Fruit fly (Drosophila melanogaster): Measurements from ENCODE around the gene Ge-1.

Gene Ge-1

dm6 chr2L:11100516-11101061 lies at the start of gene Ge-1 (continued):
- TF ChIP-seq CG9215 (GFP tag; IDR thresholded peaks at IDR 0.05), result no peak
- no peak for TF ChIP-seq CG31388 (GFP tag; optimal IDR thresholded peaks at IDR 0.05)
- no peak for TF ChIP-seq CG12744 (GFP tag; optimal IDR thresholded peaks at IDR 0.05)
- TF ChIP-seq Med (GFP tag), result peak; percentile 76
- no peak for TF ChIP-seq Ravus (GFP tag; IDR thresholded peaks at IDR 0.05)
- TF ChIP-seq CG2116 (GFP tag; optimal IDR thresholded peaks at IDR 0.05), result peak; percentile 67
- TF ChIP-seq CG8089 (GFP tag; optimal IDR thresholded peaks at IDR 0.05), result no peak
- TF ChIP-seq usp (GFP tag; optimal IDR thresholded peaks at IDR 0.05), result no peak
- no peak for TF ChIP-seq CG4730 (GFP tag; IDR thresholded peaks at IDR 0.05)
- no peak for TF ChIP-seq dpn (GFP tag; optimal IDR thresholded peaks at IDR 0.05)
- TF ChIP-seq Ada2b (GFP tag; IDR thresholded peaks at IDR 0.05), result no peak
- TF ChIP-seq chn (GFP tag; optimal IDR thresholded peaks at IDR 0.05), result no peak
- no peak for TF ChIP-seq CG10462 (GFP tag; optimal IDR thresholded peaks at IDR 0.05)
- no peak for TF ChIP-seq CG1603 (tag; optimal IDR thresholded peaks at IDR 0.05)
- peak; percentile 69 for TF ChIP-seq CG13287 (GFP tag; IDR thresholded peaks at IDR 0.05; ENCODE audit: partially characterized antibody)
- no peak for TF ChIP-seq CG8478 (optimal IDR thresholded peaks at IDR 0.05)
- TF ChIP-seq CG11695 (GFP tag; IDR thresholded peaks at IDR 0.05), result no peak
- no peak for TF ChIP-seq CG9437 (GFP tag; optimal IDR thresholded peaks at IDR 0.05)
- TF ChIP-seq CG8388 (GFP tag; optimal IDR thresholded peaks at IDR 0.05), result no peak
- no peak for TF ChIP-seq sr (GFP tag; IDR thresholded peaks at IDR 0.05)
- no peak for TF ChIP-seq scrt (GFP tag; optimal IDR thresholded peaks at IDR 0.05)
- TF ChIP-seq CG13123 (GFP tag; optimal IDR thresholded peaks at IDR 0.05), result no peak
- TF ChIP-seq YL-1 (GFP tag; optimal IDR thresholded peaks at IDR 0.05), result no peak
- TF ChIP-seq seq (GFP tag; IDR thresholded peaks at IDR 0.05), result no peak
- peak; percentile 49; the same call in 1 of the 2 replicates for TF ChIP-seq unc-4 (GFP tag; IDR thresholded peaks at IDR 0.05; ENCODE audit: partially characterized antibody)
- no peak for TF ChIP-seq CG8359 (GFP tag; optimal IDR thresholded peaks at IDR 0.05; ENCODE audit: borderline replicate concordance)
- peak; percentile 57 for TF ChIP-seq Bgb (GFP tag; IDR thresholded peaks at IDR 0.05; ENCODE audit: partially characterized antibody)
- TF ChIP-seq CG11560 (tag; IDR thresholded peaks at IDR 0.05), result no peak
- TF ChIP-seq fd3F (GFP tag; optimal IDR thresholded peaks at IDR 0.05), result no peak
- no peak for TF ChIP-seq CG5953 (GFP tag; IDR thresholded peaks at IDR 0.05)
- TF ChIP-seq pho (GFP tag; optimal IDR thresholded peaks at IDR 0.05), result no peak
- TF ChIP-seq CG17802 (tag; optimal IDR thresholded peaks at IDR 0.05), result no peak
- no peak for TF ChIP-seq CG1024 (GFP tag; IDR thresholded peaks at IDR 0.05)
- no peak for TF ChIP-seq zfh1 (GFP tag; IDR thresholded peaks at IDR 0.05)
- no peak for TF ChIP-seq CG15073 (GFP tag; optimal IDR thresholded peaks at IDR 0.05)
- peak; percentile 58 for TF ChIP-seq amos (GFP tag; IDR thresholded peaks at IDR 0.05; ENCODE audit: partially characterized antibody)
- TF ChIP-seq CG1647 (GFP tag; optimal IDR thresholded peaks at IDR 0.05), result no peak
- no peak for TF ChIP-seq CG43689 (GFP tag; IDR thresholded peaks at IDR 0.05)
- no peak for TF ChIP-seq CG16779 (GFP tag; IDR thresholded peaks at IDR 0.05)
- TF ChIP-seq Atf6 (GFP tag; IDR thresholded peaks at IDR 0.05), result 0 out of 2 replicates have a peak, but pooled peaks have one; percentile 9
- no peak for TF ChIP-seq fd102C (GFP tag; optimal IDR thresholded peaks at IDR 0.05)
- no peak for TF ChIP-seq CG8290 (GFP tag; optimal IDR thresholded peaks at IDR 0.05)
- TF ChIP-seq CG8290 (tag; optimal IDR thresholded peaks at IDR 0.05), result no peak
- TF ChIP-seq CG2678 (tag; optimal IDR thresholded peaks at IDR 0.05), result no peak
- 0 out of 3 replicates have a peak, but pooled peaks have one; percentile 31 for TF ChIP-seq knrl (GFP tag; IDR thresholded peaks at IDR 0.05; ENCODE audit: partially characterized antibody)
- TF ChIP-seq sc (optimal IDR thresholded peaks at IDR 0.05), result no peak
- no peak for TF ChIP-seq sc (GFP tag; optimal IDR thresholded peaks at IDR 0.05)
- no peak; the same call in 2 of the 3 replicates for TF ChIP-seq zen2 (GFP tag; IDR thresholded peaks at IDR 0.05; ENCODE audit: partially characterized antibody)
- TF ChIP-seq Hr39 (optimal IDR thresholded peaks at IDR 0.05), result no peak
- no peak for TF ChIP-seq ewg (GFP tag; optimal IDR thresholded peaks at IDR 0.05)
- TF ChIP-seq CG10147 (GFP tag; optimal IDR thresholded peaks at IDR 0.05), result no peak
- TF ChIP-seq tin (GFP tag; optimal IDR thresholded peaks at IDR 0.05), result no peak

Measured in whole organism, embryonic.